Worm (Caenorhabditis elegans) whole organism, L4 larva: ENCODE data around the gene F40G9.12.

Source experiments
- F10B5.3 ChIP-seq: sonication (generic microtip); optimal IDR thresholded peaks from 2 replicates; lab custom pipeline; 2016; ENCODE audit warnings: mild to moderate bottlenecking, missing genetic modification characterization, missing compliant biosample characterization
- F26F4.8 ChIP-seq: fragments of 200-800 bp; sonication (Bioruptor generic); conservative IDR thresholded peaks from 2 replicates; pipeline ENCODE4 v1.3.6; 2022; ENCODE audit warnings: missing genetic modification characterization, missing compliant biosample characterization
- F37D6.2 ChIP-seq: sonication (generic microtip); optimal IDR thresholded peaks from 2 replicates; lab custom pipeline; 2016; ENCODE audit warnings: mild to moderate bottlenecking, missing genetic modification characterization, missing compliant biosample characterization
- F44E2.7 ChIP-seq: fragments of 200-800 bp; sonication (Bioruptor generic); IDR thresholded peaks from 2 replicates; pipeline ENCODE4 v2.1.2; 2022; ENCODE audit warnings: missing genetic modification characterization, missing compliant biosample characterization
- R02D3.7 ChIP-seq: fragments of 150-350 bp; sonication (generic microtip); optimal IDR thresholded peaks from 3 replicates; lab custom pipeline; 2014; ENCODE audit warnings: missing biosample characterization, missing genetic modification characterization
- T20F7.1 ChIP-seq: fragments of 200-800 bp; sonication (Bioruptor generic); optimal IDR thresholded peaks from 2 replicates; lab custom pipeline; 2018; ENCODE audit warnings: mild to moderate bottlenecking, missing genetic modification characterization, missing compliant biosample characterization
- Y105C5A.15 ChIP-seq: fragments of 200-800 bp; sonication (Bioruptor generic); IDR thresholded peaks from 2 replicates; pipeline ENCODE4 v1.3.6; 2022; ENCODE audit warnings: missing genetic modification characterization, missing compliant biosample characterization
- Y48G9A.11 ChIP-seq: fragments of 200-800 bp; sonication (Bioruptor generic); IDR thresholded peaks from 2 replicates; pipeline ENCODE4 v1.3.6; 2022; ENCODE audit warnings: missing genetic modification reagents, missing genetic modification characterization, missing compliant biosample characterization
- Y75B8A.6 ChIP-seq: fragments of 200-800 bp; sonication (Bioruptor generic); IDR thresholded peaks from 2 replicates; pipeline ENCODE4 v1.3.6; 2022; ENCODE audit warnings: missing genetic modification reagents, missing genetic modification characterization, missing compliant biosample characterization
- ZK337.2 ChIP-seq: fragments of 200-800 bp; sonication (Bioruptor generic); IDR thresholded peaks from 2 replicates; pipeline ENCODE4 v1.3.6; 2022; ENCODE audit warnings: missing genetic modification reagents, missing genetic modification characterization, missing compliant biosample characterization
- aha-1 ChIP-seq: fragments of 150-350 bp; peaks from one replicate; lab custom pipeline; 2014; ENCODE audit warnings: missing biosample characterization, missing genetic modification characterization
- ama-1 ChIP-seq: fragments of 150-350 bp; optimal IDR thresholded peaks from 2 replicates; lab custom pipeline; 2014; ENCODE audit warnings: inconsistent platforms, mixed read lengths
- ceh-28 ChIP-seq: fragments of 150-350 bp; optimal IDR thresholded peaks from 2 replicates; lab custom pipeline; 2014; ENCODE audit warnings: missing biosample characterization, missing genetic modification reagents, missing genetic modification characterization
- ceh-44 ChIP-seq: fragments of 200-800 bp; sonication (Bioruptor generic); IDR thresholded peaks from 2 replicates; pipeline ENCODE4 v1.3.6; 2022; ENCODE audit warnings: missing genetic modification reagents, missing genetic modification characterization, missing compliant biosample characterization
- ceh-82 ChIP-seq: sonication (generic microtip); optimal IDR thresholded peaks from 2 replicates; lab custom pipeline; 2017; ENCODE audit warnings: missing biosample characterization, missing genetic modification characterization
- cey-2 ChIP-seq: sonication (generic microtip); optimal IDR thresholded peaks from 3 replicates; lab custom pipeline; 2017; ENCODE audit warnings: missing genetic modification characterization, mild to moderate bottlenecking, missing compliant biosample characterization, antibody characterized with exemption, borderline replicate concordance; ENCODE audit not compliant: insufficient read depth
- fkh-10 ChIP-seq: fragments of 150-350 bp; optimal IDR thresholded peaks from 2 replicates; lab custom pipeline; 2014; ENCODE audit warnings: missing biosample characterization, missing genetic modification reagents, missing genetic modification characterization
- hmg-1.1 ChIP-seq: fragments of 200-800 bp; sonication (Bioruptor generic); IDR thresholded peaks from 2 replicates; pipeline ENCODE4 v1.3.6; 2022; ENCODE audit warnings: missing genetic modification reagents, missing genetic modification characterization, missing compliant biosample characterization
- madf-5 ChIP-seq, 2 experiments: fragments of 200-800 bp; sonication (Bioruptor generic); IDR thresholded peaks; 2 replicates each; pipeline ENCODE4 v1.3.6; 2022; ENCODE audit warnings: missing compliant biosample characterization in 2 of 2, missing genetic modification characterization in 2 of 2
- mdl-1 ChIP-seq, 2 experiments: fragments of 150-350 bp in 1 of 2; sonication (generic microtip) in 1 of 2; optimal IDR thresholded peaks; 2 replicates each; lab custom pipeline; 2014 to 2017; ENCODE audit warnings: missing biosample characterization in 2 of 2, missing genetic modification characterization in 2 of 2
- mdt-29 ChIP-seq: fragments of 200-800 bp; sonication (Bioruptor generic); IDR thresholded peaks from 2 replicates; pipeline ENCODE4 v1.3.6; 2022; ENCODE audit warnings: missing genetic modification reagents, missing genetic modification characterization, missing compliant biosample characterization
- mep-1 ChIP-seq: fragments of 150-350 bp; sonication (generic microtip); optimal IDR thresholded peaks from 3 replicates; lab custom pipeline; 2014; ENCODE audit warnings: missing biosample characterization, missing genetic modification characterization
- mes-2 ChIP-seq: sonication (generic microtip); optimal IDR thresholded peaks from 2 replicates; lab custom pipeline; 2016; ENCODE audit warnings: missing genotype, mild to moderate bottlenecking, missing genetic modification characterization, missing compliant biosample characterization; ENCODE audit not compliant: poor library complexity, severe bottlenecking
- mxl-3 ChIP-seq: fragments of 200-800 bp; sonication (Bioruptor generic); optimal IDR thresholded peaks from 2 replicates; lab custom pipeline; 2018; ENCODE audit warnings: mild to moderate bottlenecking, missing genetic modification characterization, missing compliant biosample characterization
- nhr-111 ChIP-seq: fragments of 200-800 bp; sonication (Bioruptor generic); optimal IDR thresholded peaks from 2 replicates; lab custom pipeline; 2018; ENCODE audit warnings: mild to moderate bottlenecking, missing genetic modification characterization, missing compliant biosample characterization
- nhr-28 ChIP-seq: fragments of 150-350 bp; optimal IDR thresholded peaks from 2 replicates; lab custom pipeline; 2014; ENCODE audit warnings: missing biosample characterization, missing genetic modification characterization
- nhr-76 ChIP-seq: fragments of 150-350 bp; optimal IDR thresholded peaks from 2 replicates; lab custom pipeline; 2014; ENCODE audit warnings: missing biosample characterization, missing genetic modification characterization
- nhr-77 ChIP-seq: fragments of 150-350 bp; optimal IDR thresholded peaks from 2 replicates; lab custom pipeline; 2014; ENCODE audit warnings: missing biosample characterization, missing genetic modification characterization
- pqm-1 ChIP-seq: sonication (generic microtip); optimal IDR thresholded peaks from 2 replicates; lab custom pipeline; 2017; ENCODE audit warnings: missing biosample characterization, missing genetic modification characterization
- rbr-2 ChIP-seq: sonication (generic microtip); optimal IDR thresholded peaks from 2 replicates; lab custom pipeline; 2016; ENCODE audit warnings: missing genotype, missing genetic modification characterization, missing compliant biosample characterization
- sdz-12 ChIP-seq: fragments of 200-800 bp; sonication (Bioruptor generic); optimal IDR thresholded peaks from 2 replicates; lab custom pipeline; 2018; ENCODE audit warnings: mild to moderate bottlenecking, missing genetic modification characterization, missing compliant biosample characterization
- set-16 ChIP-seq: fragments of 200-800 bp; sonication (Bioruptor generic); IDR thresholded peaks from 2 replicates; pipeline ENCODE4 v1.3.6; 2022; ENCODE audit warnings: missing genetic modification reagents, missing genetic modification characterization, missing compliant biosample characterization
- snpc-1.2 ChIP-seq: fragments of 200-800 bp; sonication (Bioruptor generic); IDR thresholded peaks from 2 replicates; pipeline ENCODE4 v1.3.6; 2022; ENCODE audit warnings: missing genetic modification reagents, missing genetic modification characterization, missing compliant biosample characterization
- zag-1 ChIP-seq: fragments of 150-350 bp; optimal IDR thresholded peaks from 2 replicates; lab custom pipeline; 2014; ENCODE audit warnings: missing biosample characterization, missing genetic modification characterization

Gene F40G9.12

ce11 chrIII:180963-181362 lies 9.3 kb downstream of the F40G9.12 start, which contains the start of gene F40G9.5:
F40G9.5 (plus strand) TSS chrIII:181263.
- TF ChIP-seq fkh-10 (GFP tag; lab: Kevin White, UChicago) = no peak
- TF ChIP-seq nhr-111 = no peak
- no peak for TF ChIP-seq zag-1 (tag; lab: Kevin White, UChicago)
- no peak for TF ChIP-seq mdl-1 (tag; optimal IDR thresholded peaks at IDR 0.05; lab: Kevin White, UChicago)
- TF ChIP-seq nhr-76 (tag; lab: Kevin White, UChicago) = no peak
- no peak for TF ChIP-seq Y105C5A.15 (GFP tag; lab: Robert Waterston, UW)
- TF ChIP-seq snpc-1.2 (GFP tag; lab: Robert Waterston, UW) = no peak
- TF ChIP-seq mes-2 (tag; lab: Kevin White, UChicago) = no peak
- TF ChIP-seq cey-2 (tag; lab: Kevin White, UChicago) = no peak
- no peak for TF ChIP-seq ceh-44
- no peak for TF ChIP-seq F44E2.7 (GFP tag; lab: Robert Waterston, UW)
- no peak for TF ChIP-seq F26F4.8
- TF ChIP-seq R02D3.7 (tag; lab: Kevin White, UChicago) = no peak
- no peak for TF ChIP-seq rbr-2 (tag; lab: Kevin White, UChicago)
- no peak for TF ChIP-seq F10B5.3 (tag; lab: Kevin White, UChicago)
- no peak for TF ChIP-seq mxl-3 (GFP tag; lab: Kevin White, UChicago)

DNA sequence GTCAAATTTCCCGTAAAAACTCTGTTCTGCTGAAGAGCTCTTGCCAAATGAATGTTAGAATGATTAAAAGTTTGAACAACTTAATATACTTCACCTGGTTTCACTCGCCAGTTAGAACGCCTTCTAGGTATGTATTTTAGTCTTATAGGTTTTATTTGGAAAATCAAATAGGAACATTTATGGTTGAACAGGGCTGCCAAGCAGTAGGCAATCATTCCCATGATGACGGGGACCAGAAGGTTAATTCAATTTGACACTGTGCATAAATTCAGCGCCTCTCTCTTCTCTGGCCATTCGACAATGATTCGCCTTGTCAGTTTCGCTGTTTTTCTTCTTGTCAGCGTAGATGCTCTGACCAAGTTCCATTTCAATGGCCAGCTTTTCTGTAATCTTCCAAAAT lies 10.4 kb downstream of the F40G9.12 start, which contains the start of gene F40G9.15:
F40G9.15 (plus strand) TSS at position 301 of the 400 bp plus-strand sequence.
- TF ChIP-seq Y75B8A.6 (GFP tag; lab: Robert Waterston, UW) = no peak
- TF ChIP-seq Y48G9A.11 = no peak
- TF ChIP-seq hmg-1.1 (GFP tag; lab: Robert Waterston, UW) = no peak
- no peak for TF ChIP-seq ceh-82 (tag; lab: Kevin White, UChicago)
- no peak for TF ChIP-seq F37D6.2
- 0 out of 4 replicates have a peak, but pooled peaks of 1 of the 2 experiments have one; percentile 44 for TF ChIP-seq madf-5 (GFP tag; IDR thresholded peaks at IDR 0.05; lab: Robert Waterston, UW)
- no peak for TF ChIP-seq sdz-12 (GFP tag; lab: Kevin White, UChicago)
- no peak for TF ChIP-seq ama-1 (lab: Kevin White, UChicago)
- no peak for TF ChIP-seq mdt-29 (GFP tag; lab: Robert Waterston, UW)

ce11 chrIII:183072-183471 lies 11.4 kb downstream of the F40G9.12 start:
- TF ChIP-seq T20F7.1 = no peak
- peak; percentile 36 for TF ChIP-seq pqm-1
- peak; percentile 53 for TF ChIP-seq nhr-77 (tag; lab: Kevin White, UChicago)
- peak; percentile 69 for TF ChIP-seq nhr-28

DNA sequence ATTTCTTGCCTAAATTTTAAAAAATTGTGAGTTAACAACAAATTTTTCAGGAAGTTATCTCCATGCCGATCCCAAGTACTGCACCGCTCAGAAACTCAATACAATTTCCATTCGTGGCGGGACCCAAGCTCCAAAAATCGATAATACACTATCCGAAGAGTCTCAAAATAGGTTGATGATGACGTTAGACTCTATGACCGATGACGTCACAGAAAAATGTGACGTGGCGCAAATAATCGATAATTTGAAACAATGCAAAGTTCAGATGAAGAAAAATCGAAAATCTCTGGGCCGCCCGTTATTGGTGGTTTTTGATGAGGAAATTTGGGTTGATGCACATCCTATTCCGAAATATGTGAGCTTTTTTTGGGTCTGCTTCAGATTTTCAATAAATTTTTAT lies 12.7 kb downstream of the F40G9.12 start:
- TF ChIP-seq ZK337.2 (GFP tag; lab: Robert Waterston, UW) = no peak
- peak; percentile 24 for TF ChIP-seq ceh-28 (tag; lab: Kevin White, UChicago)

DNA sequence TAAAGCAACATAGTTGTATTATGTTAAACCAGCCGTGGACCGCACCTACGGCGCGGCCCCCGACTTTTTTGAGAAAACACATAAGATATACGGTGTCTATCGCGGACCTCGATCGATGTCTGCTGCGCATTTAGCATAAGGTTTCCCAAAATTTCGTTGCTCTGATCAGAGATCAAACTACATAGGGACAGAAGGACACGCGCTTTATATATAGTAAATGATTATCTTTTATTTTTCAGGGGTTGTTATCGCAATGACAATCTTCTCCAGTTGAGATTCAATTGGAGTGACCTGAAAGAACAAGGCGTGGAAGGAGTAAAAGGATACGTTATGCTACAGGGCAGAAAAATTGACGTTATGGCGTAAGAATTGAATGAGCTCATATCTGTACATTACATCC lies 14.3 kb downstream of the F40G9.12 start:
- TF ChIP-seq aha-1 (tag; lab: Kevin White, UChicago) = peak; percentile 26
- TF ChIP-seq, all 104 proteins: peak for 1; not testable (repeated sequence) for 103

- TF ChIP-seq mep-1 (tag; lab: Kevin White, UChicago) (no peak), set-16 (GFP tag; lab: Robert Waterston, UW) (peak; percentile 75)
Observed at ce11 chrIII:187829-188228, 16.2 kb downstream of the F40G9.12 start, which contains the start of gene mxl-2. mxl-2 (minus strand) TSS chrIII:188131.
